Worm (Caenorhabditis elegans) whole organism, early embryonic: ENCODE measurements around the gene F36H12.3.
"Not testable (repeated sequence)": the region's sequence is repeated elsewhere in the genome, so short reads cannot be mapped to it uniquely, and the experiment has no call there.

Experiments
- F13C5.2 ChIP-seq: sonication (generic microtip); optimal IDR thresholded peaks from 2 replicates; lab custom pipeline; 2017; ENCODE audit warnings: mild to moderate bottlenecking, missing genetic modification characterization, inconsistent platforms, missing compliant biosample characterization
- ama-1 ChIP-seq: fragments of 150-350 bp; optimal IDR thresholded peaks from 2 replicates; lab custom pipeline; 2014
- ceh-13 ChIP-seq: fragments of 200-800 bp; sonication (Bioruptor generic); optimal IDR thresholded peaks from 2 replicates; lab custom pipeline; 2018; ENCODE audit warnings: mild to moderate bottlenecking, missing genetic modification characterization, missing compliant biosample characterization
- ceh-36 ChIP-seq: sonication (generic microtip); optimal IDR thresholded peaks from 2 replicates; lab custom pipeline; 2016; ENCODE audit warnings: missing genetic modification characterization, inconsistent platforms, missing compliant biosample characterization
- ets-7 ChIP-seq: sonication (generic microtip); optimal IDR thresholded peaks from 2 replicates; lab custom pipeline; 2016; ENCODE audit warnings: missing genotype, missing genetic modification characterization, missing compliant biosample characterization
- hmg-4 ChIP-seq: fragments of 200-800 bp; sonication (Bioruptor generic); optimal IDR thresholded peaks from 2 replicates; lab custom pipeline; 2018; ENCODE audit warnings: mild to moderate bottlenecking, missing genetic modification characterization, missing compliant biosample characterization
- tbx-11 ChIP-seq: fragments of 200-800 bp; sonication (Bioruptor generic); IDR thresholded peaks from 2 replicates; pipeline ENCODE4 v1.3.6; 2022; ENCODE audit warnings: missing genetic modification characterization, missing compliant biosample characterization
- tra-4 ChIP-seq: sonication (generic microtip); optimal IDR thresholded peaks from 2 replicates; lab custom pipeline; 2017; ENCODE audit warnings: missing genetic modification characterization, missing compliant biosample characterization

DNA sequence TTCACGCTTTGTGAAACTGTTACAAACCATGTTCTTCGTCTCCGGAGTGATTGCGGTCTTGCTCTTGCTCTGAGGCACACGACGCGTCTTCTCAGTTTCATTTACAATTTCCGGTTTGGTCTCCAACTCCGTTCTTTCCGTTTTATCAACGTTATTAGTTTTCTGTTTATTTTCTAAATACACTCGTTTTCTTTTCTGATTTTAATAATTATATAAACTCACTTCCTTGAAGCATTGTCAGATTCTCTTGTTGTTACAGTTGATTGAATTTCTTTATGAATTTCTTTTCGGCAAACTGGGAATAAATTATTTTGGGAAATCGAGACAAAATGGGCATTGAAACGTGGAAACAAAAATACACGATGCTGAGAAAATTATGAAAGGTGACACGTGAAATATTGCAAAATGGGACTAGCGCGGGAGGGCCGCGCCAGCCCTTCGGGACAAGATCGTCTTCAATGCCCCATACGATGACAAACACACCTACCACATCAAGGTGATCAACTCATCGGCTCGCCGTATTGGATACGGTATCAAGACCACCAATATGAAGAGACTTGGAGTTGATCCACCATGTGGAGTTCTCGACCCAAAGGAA, 35.5 kb downstream of the F36H12.3 start, which contains the start of the genes ZK354.9 and msp-58:
- TF ChIP-seq tbx-11 (GFP tag; lab: Robert Waterston, UW); ama-1 (lab: Kevin White, UChicago); ceh-13 (GFP tag; lab: Kevin White, UChicago); ceh-36 (tag; lab: Kevin White, UChicago); ets-7 (tag; lab: Kevin White, UChicago); tra-4 (tag; lab: Kevin White, UChicago); hmg-4 (GFP tag; lab: Kevin White, UChicago); F13C5.2: not testable (repeated sequence)
